Worm (Caenorhabditis elegans) whole organism, L3 larva: ENCODE data around the gene srw-38.

Experiments used
- tbx-2 ChIP-seq: sonication (generic microtip); optimal IDR thresholded peaks from 2 replicates; lab custom pipeline; 2016; ENCODE audit warnings: mild to moderate bottlenecking, missing genetic modification characterization, missing compliant biosample characterization
- ztf-11 ChIP-seq: fragments of 150-350 bp; optimal IDR thresholded peaks from 2 replicates; lab custom pipeline; 2014; ENCODE audit warnings: missing biosample characterization, missing genetic modification characterization

ce11 chrV:19794931-19795330 lies 41.3 kb upstream of the srw-38 start, which contains the start of gene M162.7:
- TF ChIP-seq tbx-2 (tag; lab: Kevin White, UChicago) (no peak), ztf-11 (tag; lab: Kevin White, UChicago) (no peak)
